Fruit fly (Drosophila melanogaster) Kc167 (cell line): ENCODE measurements around the gene CG17777.

Experiments used
- Myc ChIP-seq: fragments of >200 bp; optimal IDR thresholded peaks from 2 replicates; lab custom pipeline; 2017; ENCODE audit warnings: missing external identifiers
- Sin3A ChIP-seq: fragments of >200 bp; optimal IDR thresholded peaks from 2 replicates; lab custom pipeline; 2018; ENCODE audit warnings: missing external identifiers
- h ChIP-seq: fragments of >200 bp; optimal IDR thresholded peaks from 3 replicates; lab custom pipeline; 2018; ENCODE audit warnings: missing external identifiers
- insv ChIP-seq: fragments of >200 bp; optimal IDR thresholded peaks from 3 replicates; lab custom pipeline; 2018; ENCODE audit warnings: missing external identifiers
- psq ChIP-seq: fragments of >200 bp; optimal IDR thresholded peaks from 2 replicates; lab custom pipeline; 2017; ENCODE audit warnings: missing external identifiers
- ttk ChIP-seq: sonication (Bioruptor generic); optimal IDR thresholded peaks from 2 replicates; lab custom pipeline; 2017; ENCODE audit warnings: missing external identifiers

CG17777 gene

DNA sequence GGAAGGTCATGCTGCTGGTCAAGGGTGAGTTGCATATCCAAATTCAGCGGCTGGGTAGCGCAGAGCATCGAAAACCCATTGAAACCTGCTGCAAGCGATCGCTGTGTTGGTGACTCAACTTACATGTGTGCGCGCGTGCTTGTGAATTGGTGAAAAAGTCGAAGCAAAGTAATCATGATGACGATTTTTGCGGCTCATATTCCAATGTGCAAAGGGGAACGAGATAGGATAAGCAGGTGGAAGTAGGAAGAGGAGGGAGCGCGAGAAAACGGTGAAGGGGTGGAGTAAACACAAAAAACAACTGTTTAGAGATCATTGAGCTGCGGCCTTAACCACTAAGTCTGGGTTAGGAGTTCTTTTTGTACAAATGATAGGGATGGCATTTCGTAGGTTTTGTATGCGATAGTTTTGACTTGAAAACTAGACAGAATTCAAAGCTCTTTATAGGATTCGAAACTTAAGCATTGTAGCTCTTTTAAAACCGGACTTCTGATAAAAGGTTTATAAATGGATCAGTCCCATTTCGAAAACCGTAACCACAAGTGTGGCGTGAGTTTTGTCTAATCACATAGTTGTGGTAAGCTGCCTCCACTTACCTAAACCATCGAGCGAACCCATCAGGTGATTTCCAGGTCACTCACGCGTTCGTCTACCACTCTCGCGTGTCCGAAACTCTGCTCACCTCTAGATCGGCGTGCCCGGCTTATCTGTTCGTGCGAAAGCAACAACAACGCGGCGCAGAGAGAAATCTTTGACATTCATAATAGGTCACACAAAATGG lies 40.8 kb upstream of the CG17777 start:
- no peak for TF ChIP-seq h (lab: Kevin White, UChicago)
- no peak for TF ChIP-seq psq (lab: Kevin White, UChicago)
- TF ChIP-seq ttk (lab: Kevin White, UChicago) = no peak
- no peak for TF ChIP-seq Sin3A (lab: Kevin White, UChicago)
- no peak for TF ChIP-seq insv (lab: Kevin White, UChicago)

DNA sequence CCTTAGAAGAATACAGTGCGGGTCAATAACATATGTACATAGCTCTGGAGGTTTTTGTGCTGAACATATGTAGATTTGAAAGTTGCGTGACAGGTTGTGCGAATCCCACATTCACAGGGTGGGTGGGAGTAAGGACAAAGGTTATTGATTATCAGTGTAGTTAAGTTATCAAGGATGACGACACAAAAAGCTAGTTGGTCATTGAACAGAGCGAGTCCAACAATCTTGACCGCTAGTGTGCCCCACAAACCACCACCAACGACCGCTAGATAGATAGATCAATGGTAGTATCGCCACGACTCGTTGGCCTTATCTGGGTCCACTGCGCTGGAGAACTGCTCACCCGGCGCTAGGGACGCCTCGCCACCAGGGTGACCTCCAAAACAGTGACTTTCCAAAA lies 40.1 kb upstream of the CG17777 start:
- TF ChIP-seq insv (lab: Kevin White, UChicago) = no peak
- no peak for TF ChIP-seq Myc (lab: Kevin White, UChicago)
- TF ChIP-seq h (lab: Kevin White, UChicago) = no peak
- no peak for TF ChIP-seq Sin3A (lab: Kevin White, UChicago)
- TF ChIP-seq psq (lab: Kevin White, UChicago) = no peak
- TF ChIP-seq ttk (lab: Kevin White, UChicago) = no peak

DNA sequence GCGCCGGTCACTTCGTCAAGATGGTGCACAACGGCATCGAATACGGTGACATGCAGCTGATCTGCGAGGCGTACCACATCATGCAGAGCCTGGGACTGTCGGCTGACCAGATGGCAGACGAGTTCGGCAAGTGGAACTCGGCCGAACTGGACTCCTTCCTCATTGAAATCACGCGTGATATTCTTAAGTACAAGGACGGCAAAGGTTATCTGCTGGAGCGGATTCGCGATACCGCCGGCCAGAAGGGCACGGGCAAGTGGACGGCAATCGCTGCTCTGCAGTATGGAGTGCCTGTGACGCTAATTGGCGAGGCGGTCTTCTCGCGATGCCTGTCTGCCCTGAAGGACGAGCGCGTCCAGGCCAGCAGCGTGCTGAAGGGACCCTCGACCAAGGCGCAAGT lies 39.2 kb upstream of the CG17777 start:
- no peak for TF ChIP-seq insv (lab: Kevin White, UChicago)
- no peak for TF ChIP-seq Myc (lab: Kevin White, UChicago)
- TF ChIP-seq h (lab: Kevin White, UChicago) = no peak
- no peak for TF ChIP-seq ttk (lab: Kevin White, UChicago)
- TF ChIP-seq Sin3A (lab: Kevin White, UChicago) = no peak
- TF ChIP-seq psq (lab: Kevin White, UChicago) = no peak

DNA sequence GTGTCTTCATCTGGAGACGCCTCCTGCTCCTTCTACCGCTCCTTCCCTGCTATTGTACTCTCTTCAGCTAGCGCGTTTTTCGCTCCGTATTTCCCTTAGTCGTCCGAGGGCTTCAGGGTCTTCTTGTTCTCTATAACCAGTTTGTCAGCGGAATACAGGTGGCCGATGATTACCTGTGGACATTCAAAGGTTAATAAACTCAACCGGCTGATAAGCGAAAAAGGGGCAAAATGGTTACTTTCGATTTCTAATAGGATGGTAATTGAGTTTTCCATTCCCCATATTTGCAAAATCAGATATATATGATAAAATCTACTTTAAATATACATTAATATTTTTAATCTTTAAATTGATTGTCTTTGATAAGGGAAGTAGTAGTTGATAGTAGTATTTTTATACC lies 38.0 kb upstream of the CG17777 start:
- TF ChIP-seq Myc (lab: Kevin White, UChicago) = no peak
- TF ChIP-seq insv (lab: Kevin White, UChicago) = no peak
- no peak for TF ChIP-seq Sin3A (lab: Kevin White, UChicago)
- no peak for TF ChIP-seq psq (lab: Kevin White, UChicago)
- TF ChIP-seq ttk (lab: Kevin White, UChicago) = no peak
- TF ChIP-seq h (lab: Kevin White, UChicago) = no peak

DNA sequence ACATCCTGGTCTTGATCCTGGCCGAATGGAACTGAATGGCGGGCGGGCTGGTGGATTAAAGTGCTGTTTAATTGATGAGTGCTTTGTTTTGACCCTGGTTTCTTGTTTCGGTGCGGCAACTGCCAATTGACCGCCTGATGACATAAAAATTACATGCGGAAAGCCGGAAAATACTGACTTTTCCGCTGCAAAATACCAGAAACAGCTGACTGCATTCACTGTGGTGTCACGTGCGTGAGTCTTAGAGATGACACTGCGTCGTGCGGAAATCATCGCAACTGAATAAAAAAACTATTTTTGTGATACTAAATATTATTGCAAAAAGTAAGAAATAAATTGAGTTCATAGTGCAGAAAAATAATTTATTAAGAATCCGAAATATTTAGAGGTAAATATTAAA lies 37.2 kb upstream of the CG17777 start, which contains the start of gene bcn92:
Gene bcn92 (minus strand): TSS at position 170 of the 400 bp plus-strand sequence.
- no peak for TF ChIP-seq insv (lab: Kevin White, UChicago)
- TF ChIP-seq Sin3A (lab: Kevin White, UChicago) = no peak
- TF ChIP-seq Myc (lab: Kevin White, UChicago) = no peak
- no peak for TF ChIP-seq psq (lab: Kevin White, UChicago)
- no peak for TF ChIP-seq h (lab: Kevin White, UChicago)
- TF ChIP-seq ttk (lab: Kevin White, UChicago) = no peak

DNA sequence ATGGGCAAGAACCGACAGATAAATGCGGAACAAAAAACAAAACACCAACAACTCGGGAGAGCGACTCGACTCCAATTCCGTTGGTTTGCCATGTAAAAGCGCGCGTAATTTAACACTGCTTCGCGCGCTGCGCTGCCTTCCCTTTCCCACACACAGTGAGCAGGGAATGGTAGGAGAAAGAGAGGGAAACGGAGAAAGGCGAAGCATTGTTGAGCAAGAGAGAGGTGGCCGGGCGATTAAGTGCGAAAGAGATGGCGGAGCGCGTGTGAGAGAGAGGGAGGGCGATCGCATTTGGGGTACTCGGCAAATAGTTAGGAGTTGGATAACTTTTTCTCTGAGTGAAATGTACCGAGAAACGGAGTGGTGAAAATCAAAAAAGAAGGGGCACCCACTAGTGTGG lies 30.8 kb upstream of the CG17777 start:
- TF ChIP-seq ttk (lab: Kevin White, UChicago) = no peak
- TF ChIP-seq h (lab: Kevin White, UChicago) = peak; percentile 74
- peak; percentile 88 for TF ChIP-seq insv (lab: Kevin White, UChicago)

DNA sequence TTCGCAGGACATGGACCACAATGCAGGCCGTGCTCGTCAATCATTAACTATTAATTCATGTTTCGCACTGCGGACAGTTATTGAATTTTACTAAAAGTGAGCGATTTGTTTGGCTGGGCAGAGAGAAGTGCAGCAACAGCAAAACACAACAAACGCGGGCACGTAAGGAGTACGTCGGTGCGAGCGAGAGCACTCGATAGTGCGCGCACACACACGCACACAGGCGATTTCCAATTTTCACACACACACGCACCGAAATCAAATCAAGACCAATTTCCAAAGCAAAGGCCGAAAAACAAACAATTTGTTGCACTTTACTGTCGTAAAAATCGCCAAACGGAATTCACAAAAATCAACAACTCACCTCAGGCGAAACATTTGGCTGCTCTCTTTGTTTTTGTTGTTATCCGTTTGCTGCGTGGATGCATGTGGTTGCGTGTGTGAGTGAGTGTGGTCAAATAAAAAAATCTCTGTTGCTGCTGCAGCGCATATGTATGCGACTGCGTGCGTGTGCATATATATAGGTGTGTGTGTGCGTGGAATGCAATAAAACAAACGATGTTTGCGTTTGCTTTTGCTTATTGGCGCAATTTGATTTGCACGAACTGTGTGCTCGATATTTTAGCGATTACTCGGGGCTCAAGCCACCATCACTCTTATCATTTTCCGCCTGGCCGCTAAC lies 28.6 kb upstream of the CG17777 start:
- TF ChIP-seq Myc (lab: Kevin White, UChicago) (no peak), h (lab: Kevin White, UChicago) (no peak), psq (lab: Kevin White, UChicago) (no peak), Sin3A (lab: Kevin White, UChicago) (no peak), insv (lab: Kevin White, UChicago) (no peak), ttk (lab: Kevin White, UChicago) (no peak)

DNA sequence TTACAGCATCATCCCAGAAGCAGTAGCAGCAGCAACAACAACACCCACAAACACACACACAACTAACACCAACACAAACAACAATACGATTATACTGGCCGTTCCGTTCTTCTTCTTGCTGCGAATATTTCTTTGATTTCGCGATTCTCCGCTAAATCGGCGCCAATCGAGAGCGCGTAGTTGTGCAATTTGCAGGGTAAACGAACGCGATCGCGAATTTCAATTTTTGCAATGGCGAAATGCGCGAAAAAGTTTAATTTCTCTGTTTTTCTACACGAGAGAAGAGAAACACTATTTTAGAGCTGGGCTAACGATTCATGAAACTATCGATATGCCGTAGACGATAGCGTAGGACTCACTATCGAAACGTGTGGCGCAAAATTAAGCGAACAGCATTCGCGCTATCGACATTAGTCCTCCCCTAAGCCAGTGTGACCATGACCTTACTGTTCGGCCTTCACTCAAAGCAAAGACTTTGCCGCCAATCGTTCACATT lies 27.9 kb upstream of the CG17777 start, which contains the start of gene wapl:
Gene wapl (minus strand): TSS at position 316 of the 496 bp plus-strand sequence.
- no peak for TF ChIP-seq Sin3A (lab: Kevin White, UChicago)
- no peak for TF ChIP-seq insv (lab: Kevin White, UChicago)
- TF ChIP-seq Myc (lab: Kevin White, UChicago) = no peak
- no peak for TF ChIP-seq h (lab: Kevin White, UChicago)
- no peak for TF ChIP-seq psq (lab: Kevin White, UChicago)
- no peak for TF ChIP-seq ttk (lab: Kevin White, UChicago)

DNA sequence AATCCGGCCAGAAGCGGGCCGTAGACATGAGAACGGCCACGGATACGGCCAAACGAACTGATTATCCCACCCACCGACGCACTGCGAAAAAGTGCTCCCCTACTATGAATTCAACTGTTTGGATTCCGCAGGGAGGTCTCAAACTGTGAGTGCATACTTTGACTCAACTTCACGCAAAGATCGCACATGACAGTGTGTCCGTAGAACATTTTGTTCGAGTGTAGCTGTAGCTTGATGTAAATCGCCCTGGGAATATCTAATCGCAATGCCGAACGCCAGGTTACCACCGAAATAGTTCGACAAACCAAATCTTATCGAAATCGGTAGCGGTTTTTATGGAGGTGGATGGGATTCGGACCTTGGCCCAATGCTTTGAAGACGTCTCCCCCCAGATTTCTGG lies 25.6 kb upstream of the CG17777 start:
- TF ChIP-seq Myc (lab: Kevin White, UChicago) (no peak), psq (lab: Kevin White, UChicago) (no peak), h (lab: Kevin White, UChicago) (no peak), Sin3A (lab: Kevin White, UChicago) (no peak), ttk (lab: Kevin White, UChicago) (no peak), insv (lab: Kevin White, UChicago) (no peak)

DNA sequence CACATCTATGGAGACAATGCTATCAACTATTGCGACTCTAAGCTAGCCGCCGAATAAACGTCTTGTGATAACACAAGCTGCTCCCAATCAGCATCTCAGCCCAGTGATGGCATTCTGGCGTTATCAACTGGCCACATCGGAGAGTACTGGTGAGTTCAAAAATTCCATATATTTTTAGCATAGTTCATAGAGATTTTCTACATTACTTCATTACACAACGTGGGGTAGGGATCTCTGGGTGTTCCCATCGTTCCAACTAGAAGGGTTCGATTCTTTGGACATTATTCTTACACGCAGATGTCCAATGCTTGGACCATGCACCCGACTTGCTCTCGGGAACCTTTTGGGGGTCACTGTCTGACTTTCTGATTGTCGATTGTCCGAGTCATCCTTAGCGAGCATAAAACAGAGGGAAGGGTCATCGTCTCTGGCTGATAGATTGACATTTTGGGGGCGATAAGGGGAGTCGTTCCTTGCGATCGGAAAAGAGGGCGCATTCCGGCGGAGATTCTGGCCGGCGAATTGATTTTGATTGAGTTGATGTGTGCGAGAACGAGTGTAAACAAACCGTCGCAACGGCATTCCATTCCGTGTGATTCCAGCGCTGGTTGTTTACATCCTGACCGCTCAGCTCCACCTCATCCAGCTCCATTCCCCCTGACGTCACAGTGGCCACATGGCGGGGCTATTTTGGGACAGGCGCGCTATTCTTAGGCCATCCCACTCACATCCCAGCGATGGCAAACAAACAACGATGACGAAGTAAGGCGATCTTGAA lies 24.3 kb upstream of the CG17777 start, which contains the start of the genes Cyp4d1 and CG3630:
Gene Cyp4d1 (minus strand): TSS at position 51 of the 778 bp plus-strand sequence.
Gene CG3630 (plus strand): TSS at position 67 of the 778 bp plus-strand sequence.
- TF ChIP-seq Myc (lab: Kevin White, UChicago) (no peak), h (lab: Kevin White, UChicago) (no peak), psq (lab: Kevin White, UChicago) (no peak), insv (lab: Kevin White, UChicago) (no peak), ttk (lab: Kevin White, UChicago) (no peak), Sin3A (lab: Kevin White, UChicago) (no peak)
